Worm (Caenorhabditis elegans) whole organism, L3 larva: ENCODE data around the gene rpb-8.

Experiments used
- ama-1 ChIP-seq: fragments of 150-350 bp; optimal IDR thresholded peaks from 2 replicates; lab custom pipeline; 2018
- fos-1 ChIP-seq: fragments of 150-350 bp; optimal IDR thresholded peaks from 2 replicates; lab custom pipeline; 2014; ENCODE audit warnings: missing biosample characterization, missing genetic modification characterization
- nhr-28 ChIP-seq: fragments of 150-350 bp; optimal IDR thresholded peaks from 2 replicates; lab custom pipeline; 2014; ENCODE audit warnings: missing biosample characterization, missing genetic modification characterization
- nhr-77 ChIP-seq: fragments of 150-350 bp; optimal IDR thresholded peaks from 2 replicates; lab custom pipeline; 2014; ENCODE audit warnings: missing biosample characterization, missing genetic modification characterization
- pha-4 ChIP-seq: fragments of 150-350 bp; optimal IDR thresholded peaks from 2 replicates; lab custom pipeline; 2014; ENCODE audit warnings: missing biosample characterization, missing genetic modification reagents, missing genetic modification characterization
- pqm-1 ChIP-seq: fragments of 150-350 bp; optimal IDR thresholded peaks from 2 replicates; lab custom pipeline; 2017; ENCODE audit warnings: missing biosample characterization, missing genetic modification characterization, inconsistent platforms
- sea-2 ChIP-seq: fragments of 150-350 bp; sonication (generic microtip); optimal IDR thresholded peaks from 4 replicates; lab custom pipeline; 2014; ENCODE audit warnings: missing biosample characterization, missing genetic modification reagents, missing genetic modification characterization
- skn-1 ChIP-seq: fragments of 150-350 bp; optimal IDR thresholded peaks from 2 replicates; lab custom pipeline; 2014; ENCODE audit warnings: missing biosample characterization, missing genetic modification characterization
- unc-62 ChIP-seq: fragments of 150-350 bp; sonication (generic microtip); optimal IDR thresholded peaks from 4 replicates; lab custom pipeline; 2014; ENCODE audit warnings: missing biosample characterization, missing genetic modification reagents, missing genetic modification characterization
- ztf-4 ChIP-seq: fragments of 150-350 bp; optimal IDR thresholded peaks from 2 replicates; lab custom pipeline; 2014; ENCODE audit warnings: missing biosample characterization, missing genetic modification characterization

- TF ChIP-seq unc-62 (GFP tag; lab: Kevin White, UChicago) (no peak), sea-2 (no peak), ztf-4 (no peak), nhr-77 (no peak), pha-4 (tag; lab: Kevin White, UChicago) (no peak), fos-1 (no peak), nhr-28 (tag; lab: Kevin White, UChicago) (no peak), pqm-1 (no peak), ama-1 (no peak), skn-1 (tag; lab: Kevin White, UChicago) (no peak)
Measured at ce11 chrIII:4868643-4869042, 49.2 kb downstream of the rpb-8 start, which contains the start of the genes msd-4 and C35D10.3.
